Worm (Caenorhabditis elegans): ENCODE results near the gene cnc-3.

DNA sequence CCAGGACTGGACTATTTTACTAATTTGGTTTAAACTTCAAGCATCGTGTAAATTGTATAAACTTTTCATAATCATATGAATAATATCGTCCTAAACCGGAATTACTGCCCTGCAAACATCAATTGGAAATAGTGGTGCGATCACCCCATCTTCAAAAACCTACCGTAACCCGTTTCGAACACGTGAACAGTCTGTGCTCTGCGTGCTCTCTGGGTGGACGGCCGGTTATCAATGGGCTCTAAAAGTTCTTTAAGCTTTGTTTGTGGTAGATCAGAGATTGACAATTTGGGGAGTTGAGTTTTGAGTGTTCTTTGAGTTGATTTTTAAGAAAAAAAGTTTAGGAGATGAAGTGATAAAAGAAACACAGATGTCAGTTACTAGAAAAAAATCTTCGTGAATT is 8.8 kb downstream of the cnc-3 start:
- no peak for TF ChIP-seq dao-5 (tag; optimal IDR thresholded peaks at IDR 0.05)
- no peak for TF ChIP-seq W03F9.2 (tag; optimal IDR thresholded peaks at IDR 0.05)
